Fruit fly (Drosophila melanogaster): Measurements from ENCODE around the gene CG17145.

The CG17145 gene

dm6 chr3L:20194731-20195130, 26.9 kb upstream of the CG17145 start:
- peak; percentile 60 for TF ChIP-seq Pif1B (GFP tag; optimal IDR thresholded peaks at IDR 0.05)
- TF ChIP-seq Snoo (tag; optimal IDR thresholded peaks at IDR 0.05), result peak; percentile 55
- peak; percentile 58 for TF ChIP-seq CG34367 (tag; optimal IDR thresholded peaks at IDR 0.05)
- peak; percentile 67 for TF ChIP-seq Ets98B (GFP tag; IDR thresholded peaks at IDR 0.05)
- no peak for TF ChIP-seq gl (tag; optimal IDR thresholded peaks at IDR 0.05)
- TF ChIP-seq CG4496 (GFP tag; IDR thresholded peaks at IDR 0.05), result peak; percentile 78
- TF ChIP-seq fd96Ca (GFP tag; IDR thresholded peaks at IDR 0.05), result peak; percentile 72; the same call in 2 of the 3 replicates
- peak; percentile 71 for TF ChIP-seq CG14655 (GFP tag; optimal IDR thresholded peaks at IDR 0.05)
- no peak for TF ChIP-seq CG12605 (GFP tag; IDR thresholded peaks at IDR 0.05)
- no peak for TF ChIP-seq D1 (tag; optimal IDR thresholded peaks at IDR 0.05)
- TF ChIP-seq CG9948 (tag; optimal IDR thresholded peaks at IDR 0.05), result peak; percentile 54
- TF ChIP-seq CG17806 (tag; optimal IDR thresholded peaks at IDR 0.05), result peak; percentile 64
- peak; percentile 51 for TF ChIP-seq Pif1A (GFP tag; optimal IDR thresholded peaks at IDR 0.05)
- peak; percentile 59; the same call in 1 of the 2 replicates for TF ChIP-seq CG32121 (GFP tag; IDR thresholded peaks at IDR 0.05)
- peak; percentile 57 for TF ChIP-seq CG15710 (tag; optimal IDR thresholded peaks at IDR 0.05)
- no peak for TF ChIP-seq CG13204 (GFP tag; optimal IDR thresholded peaks at IDR 0.05)
- TF ChIP-seq CG10348 (GFP tag; IDR thresholded peaks at IDR 0.05), result no peak
- TF ChIP-seq CG8301 (tag; optimal IDR thresholded peaks at IDR 0.05), result peak; percentile 56
- TF ChIP-seq CG8159 (tag; optimal IDR thresholded peaks at IDR 0.05), result peak; percentile 40
- TF ChIP-seq EcR (GFP tag; optimal IDR thresholded peaks at IDR 0.05), result no peak
- no peak for TF ChIP-seq rn (GFP tag; IDR thresholded peaks at IDR 0.05)

- TF ChIP-seq Pif1A (GFP tag; optimal IDR thresholded peaks at IDR 0.05) (peak; percentile 90), CG8159 (tag; optimal IDR thresholded peaks at IDR 0.05) (peak; percentile 85), Pif1B (GFP tag; optimal IDR thresholded peaks at IDR 0.05) (peak; percentile 86), CG32121 (GFP tag; IDR thresholded peaks at IDR 0.05) (peak; percentile 81), CG17806 (tag; optimal IDR thresholded peaks at IDR 0.05) (peak; percentile 86), fd96Ca (GFP tag; IDR thresholded peaks at IDR 0.05) (peak; percentile 94), CG13204 (GFP tag; optimal IDR thresholded peaks at IDR 0.05) (peak; percentile 48), rn (GFP tag; IDR thresholded peaks at IDR 0.05) (peak; percentile 65; the same call in 1 of the 2 replicates), CG9948 (tag; optimal IDR thresholded peaks at IDR 0.05) (peak; percentile 83), CG34367 (tag; optimal IDR thresholded peaks at IDR 0.05) (peak; percentile 85), CG14655 (GFP tag; optimal IDR thresholded peaks at IDR 0.05) (peak; percentile 92), CG10348 (GFP tag; IDR thresholded peaks at IDR 0.05) (peak; percentile 50; the same call in 1 of the 2 replicates), Snoo (tag; optimal IDR thresholded peaks at IDR 0.05) (peak; percentile 2), CG12605 (GFP tag; IDR thresholded peaks at IDR 0.05) (peak; percentile 78), CG4496 (GFP tag; IDR thresholded peaks at IDR 0.05) (peak; percentile 90), CG15710 (tag; optimal IDR thresholded peaks at IDR 0.05) (peak; percentile 88), D1 (tag; optimal IDR thresholded peaks at IDR 0.05) (peak; percentile 73), Ets98B (GFP tag; IDR thresholded peaks at IDR 0.05) (peak; percentile 88), CG8301 (tag; optimal IDR thresholded peaks at IDR 0.05) (peak; percentile 91), gl (tag; optimal IDR thresholded peaks at IDR 0.05) (peak; percentile 67), EcR (GFP tag; optimal IDR thresholded peaks at IDR 0.05) (peak; percentile 54)
These were observed 25.7 kb upstream of the CG17145 start for dm6 chr3L:20195875-20196274.

- no peak for TF ChIP-seq Ets98B (GFP tag; IDR thresholded peaks at IDR 0.05)
These were observed 25.3 kb upstream of the CG17145 start for dm6 chr3L:20196321-20196720.

- TF ChIP-seq CG9948 (tag; optimal IDR thresholded peaks at IDR 0.05) (no peak), CG32121 (GFP tag; IDR thresholded peaks at IDR 0.05) (no peak), EcR (GFP tag; optimal IDR thresholded peaks at IDR 0.05) (no peak), CG8159 (tag; optimal IDR thresholded peaks at IDR 0.05) (no peak), Ets98B (GFP tag; IDR thresholded peaks at IDR 0.05) (no peak), CG4496 (GFP tag; IDR thresholded peaks at IDR 0.05) (no peak), Pif1B (GFP tag; optimal IDR thresholded peaks at IDR 0.05) (no peak), CG15710 (tag; optimal IDR thresholded peaks at IDR 0.05) (no peak), CG13204 (GFP tag; optimal IDR thresholded peaks at IDR 0.05) (no peak), rn (GFP tag; IDR thresholded peaks at IDR 0.05) (no peak), fd96Ca (GFP tag; IDR thresholded peaks at IDR 0.05) (no peak), CG34367 (tag; optimal IDR thresholded peaks at IDR 0.05) (no peak), gl (tag; optimal IDR thresholded peaks at IDR 0.05) (no peak), CG17806 (tag; optimal IDR thresholded peaks at IDR 0.05) (no peak), CG14655 (GFP tag; optimal IDR thresholded peaks at IDR 0.05) (no peak), CG12605 (GFP tag; IDR thresholded peaks at IDR 0.05) (no peak), CG8301 (tag; optimal IDR thresholded peaks at IDR 0.05) (no peak), Pif1A (GFP tag; optimal IDR thresholded peaks at IDR 0.05) (no peak)
These were observed 24.4 kb upstream of the CG17145 start for dm6 chr3L:20197213-20197612.

DNA sequence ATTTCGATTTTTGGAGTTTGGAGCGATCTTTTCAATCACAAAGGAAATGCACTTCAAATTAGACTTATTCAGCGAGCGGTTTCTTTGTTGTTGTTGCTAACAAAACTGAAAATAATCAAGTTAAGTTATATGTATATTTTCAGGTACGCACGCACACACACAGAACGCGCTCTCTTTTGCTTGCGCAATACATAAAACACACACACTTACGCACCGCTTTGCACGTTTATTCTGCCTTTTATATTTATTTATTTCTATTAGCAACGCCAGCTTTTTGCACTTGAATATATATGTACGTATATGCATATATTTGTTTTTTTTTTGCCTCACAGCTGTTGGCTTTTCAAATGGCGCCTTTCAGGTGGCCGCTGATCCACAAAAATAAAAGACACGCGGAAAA, 23.9 kb upstream of the CG17145 start:
- 0 out of 3 replicates have a peak, but pooled peaks have one; percentile 12 for TF ChIP-seq fd96Ca (GFP tag; IDR thresholded peaks at IDR 0.05)
- no peak for TF ChIP-seq gl (tag; optimal IDR thresholded peaks at IDR 0.05)

dm6 chr3L:20198138-20198559, 23.5 kb upstream of the CG17145 start, which contains the start of gene CG42674:
CG42674 (minus strand) TSS chr3L:20198317.
- TF ChIP-seq gl (tag; optimal IDR thresholded peaks at IDR 0.05) (no peak), CG14655 (GFP tag; optimal IDR thresholded peaks at IDR 0.05) (no peak), Ets98B (GFP tag; IDR thresholded peaks at IDR 0.05) (no peak), CG4496 (GFP tag; IDR thresholded peaks at IDR 0.05) (peak; percentile 54; the same call in 1 of the 3 replicates), CG12605 (GFP tag; IDR thresholded peaks at IDR 0.05) (no peak), Snoo (tag; optimal IDR thresholded peaks at IDR 0.05) (no peak), rn (GFP tag; IDR thresholded peaks at IDR 0.05) (no peak), CG8159 (tag; optimal IDR thresholded peaks at IDR 0.05) (no peak), Pif1B (GFP tag; optimal IDR thresholded peaks at IDR 0.05) (peak; percentile 30), CG15710 (tag; optimal IDR thresholded peaks at IDR 0.05) (no peak), EcR (GFP tag; optimal IDR thresholded peaks at IDR 0.05) (no peak), CG9948 (tag; optimal IDR thresholded peaks at IDR 0.05) (no peak)

All from whole organism, pupa.